Worm (Caenorhabditis elegans) whole organism, young adult: ENCODE data around the gene Y73B6BL.12.

Experiments
- B0336.3 ChIP-seq: fragments of 200-800 bp; sonication (Bioruptor generic); IDR thresholded peaks from 2 replicates; pipeline ENCODE4 v1.3.6; 2022; ENCODE audit warnings: missing genetic modification characterization, missing compliant biosample characterization
- C06A6.2 ChIP-seq: fragments of 200-800 bp; sonication (Bioruptor generic); conservative IDR thresholded peaks from 2 replicates; pipeline ENCODE4 v1.3.6; 2022; ENCODE audit warnings: missing genetic modification characterization, missing compliant biosample characterization
- D2030.7 ChIP-seq: fragments of 200-800 bp; sonication (Bioruptor generic); IDR thresholded peaks from 2 replicates; pipeline ENCODE4 v1.3.6; 2022; ENCODE audit warnings: missing genetic modification reagents, missing genetic modification characterization, missing compliant biosample characterization
- F33H1.4 ChIP-seq: fragments of 200-800 bp; sonication (Bioruptor generic); IDR thresholded peaks from 2 replicates; pipeline ENCODE4 v1.3.6; 2022; ENCODE audit warnings: missing genetic modification reagents, missing genetic modification characterization, missing compliant biosample characterization
- F37B4.10 ChIP-seq: fragments of 200-800 bp; sonication (Bioruptor generic); IDR thresholded peaks from 2 replicates; pipeline ENCODE4 v1.3.6; 2022; ENCODE audit warnings: missing genetic modification characterization, missing compliant biosample characterization
- F57A8.1 ChIP-seq: fragments of 200-800 bp; sonication (Bioruptor generic); optimal IDR thresholded peaks from 2 replicates; lab custom pipeline; 2018; ENCODE audit warnings: mild to moderate bottlenecking, missing genetic modification characterization, moderate library complexity, missing compliant biosample characterization
- F57C9.4 ChIP-seq: sonication (generic microtip); optimal IDR thresholded peaks from 2 replicates; lab custom pipeline; 2017; ENCODE audit warnings: mild to moderate bottlenecking, missing genetic modification characterization, missing compliant biosample characterization
- K11D2.4 ChIP-seq: fragments of 200-800 bp; sonication (Bioruptor generic); IDR thresholded peaks from 2 replicates; pipeline ENCODE4 v1.3.6; 2022; ENCODE audit warnings: missing genetic modification reagents, missing genetic modification characterization, missing compliant biosample characterization
- Y79H2A.3 ChIP-seq: fragments of 200-800 bp; sonication (Bioruptor generic); conservative IDR thresholded peaks from 2 replicates; pipeline ENCODE4 v1.3.6; 2022; ENCODE audit warnings: missing genetic modification reagents, missing genetic modification characterization, missing compliant biosample characterization
- ZK185.1 ChIP-seq: sonication (generic microtip); optimal IDR thresholded peaks from 2 replicates; lab custom pipeline; 2016; ENCODE audit warnings: mild to moderate bottlenecking, missing genetic modification characterization, missing compliant biosample characterization; ENCODE audit not compliant: poor library complexity, severe bottlenecking
- ccch-3 ChIP-seq: fragments of 200-800 bp; sonication (Bioruptor generic); optimal IDR thresholded peaks from 2 replicates; lab custom pipeline; 2018; ENCODE audit warnings: mild to moderate bottlenecking, missing genetic modification characterization, missing compliant biosample characterization
- cebp-2 ChIP-seq: fragments of 200-800 bp; sonication (Bioruptor generic); IDR thresholded peaks from 2 replicates; pipeline ENCODE4 v1.3.6; 2022; ENCODE audit warnings: missing genetic modification characterization, missing compliant biosample characterization
- ceh-58 ChIP-seq: fragments of 200-800 bp; sonication (Bioruptor generic); IDR thresholded peaks from 2 replicates; pipeline ENCODE4 v1.3.6; 2022; ENCODE audit warnings: missing genetic modification characterization, missing compliant biosample characterization
- ceh-79 ChIP-seq: sonication (generic microtip); optimal IDR thresholded peaks from 2 replicates; lab custom pipeline; 2017; ENCODE audit warnings: mild to moderate bottlenecking, missing genetic modification characterization, missing compliant biosample characterization
- chd-7 ChIP-seq: sonication (generic microtip); optimal IDR thresholded peaks from 2 replicates; lab custom pipeline; 2016; ENCODE audit warnings: mild to moderate bottlenecking, missing genetic modification characterization, moderate library complexity, missing compliant biosample characterization
- die-1 ChIP-seq: sonication (generic microtip); optimal IDR thresholded peaks from 2 replicates; lab custom pipeline; 2016; ENCODE audit warnings: missing genotype, mild to moderate bottlenecking, missing genetic modification characterization, missing compliant biosample characterization
- efl-1 ChIP-seq: fragments of 150-350 bp; optimal IDR thresholded peaks from 2 replicates; lab custom pipeline; 2014; ENCODE audit warnings: missing biosample characterization, missing genetic modification reagents, missing genetic modification characterization
- egl-18 ChIP-seq: fragments of 200-800 bp; sonication (Bioruptor generic); IDR thresholded peaks from 2 replicates; pipeline ENCODE4 v1.3.6; 2022; ENCODE audit warnings: missing genetic modification reagents, missing genetic modification characterization, missing compliant biosample characterization
- ets-4 ChIP-seq: fragments of 200-800 bp; sonication (Bioruptor generic); optimal IDR thresholded peaks from 2 replicates; lab custom pipeline; 2018; ENCODE audit warnings: mild to moderate bottlenecking, missing genetic modification characterization, missing compliant biosample characterization
- fkh-3 ChIP-seq: sonication (generic microtip); optimal IDR thresholded peaks from 2 replicates; lab custom pipeline; 2016; ENCODE audit warnings: mild to moderate bottlenecking, missing genetic modification characterization, missing compliant biosample characterization
- him-1 ChIP-seq: sonication (generic microtip); optimal IDR thresholded peaks from 2 replicates; lab custom pipeline; 2016; ENCODE audit warnings: missing genotype, missing genetic modification reagents, missing genetic modification characterization, missing compliant biosample characterization
- hlh-12 ChIP-seq: sonication (generic microtip); optimal IDR thresholded peaks from 2 replicates; lab custom pipeline; 2016; ENCODE audit warnings: missing genetic modification characterization, missing compliant biosample characterization
- hmg-1.2 ChIP-seq: fragments of 200-800 bp; sonication (Bioruptor generic); IDR thresholded peaks from 2 replicates; pipeline ENCODE4 v1.3.6; 2022; ENCODE audit warnings: missing genetic modification reagents, missing genetic modification characterization, missing compliant biosample characterization
- hrde-1 ChIP-seq: sonication (generic microtip); optimal IDR thresholded peaks from 2 replicates; lab custom pipeline; 2016; ENCODE audit warnings: missing genetic modification characterization, mild to moderate bottlenecking, missing compliant biosample characterization, moderate library complexity, missing genotype, missing genetic modification reagents, borderline replicate concordance
- hsf-1 ChIP-seq: fragments of 200-800 bp; sonication (Bioruptor generic); IDR thresholded peaks from 2 replicates; pipeline ENCODE4 v1.3.6; 2022; ENCODE audit warnings: missing genetic modification reagents, missing genetic modification characterization, missing compliant biosample characterization
- lag-1 ChIP-seq: fragments of 200-800 bp; sonication (Bioruptor generic); IDR thresholded peaks from 2 replicates; pipeline ENCODE4 v1.3.6; 2022; ENCODE audit warnings: missing genetic modification reagents, missing genetic modification characterization, missing compliant biosample characterization
- let-526 ChIP-seq: fragments of 200-800 bp; sonication (Bioruptor generic); IDR thresholded peaks from 2 replicates; pipeline ENCODE4 v1.3.6; 2022; ENCODE audit warnings: missing genetic modification reagents, missing genetic modification characterization, missing compliant biosample characterization
- lin-54 ChIP-seq: fragments of 200-800 bp; sonication (Bioruptor generic); optimal IDR thresholded peaks from 2 replicates; lab custom pipeline; 2018; ENCODE audit warnings: mild to moderate bottlenecking, missing genetic modification characterization, missing compliant biosample characterization
- lsl-1 ChIP-seq: fragments of 200-800 bp; sonication (Bioruptor generic); optimal IDR thresholded peaks from 2 replicates; lab custom pipeline; 2018; ENCODE audit warnings: mild to moderate bottlenecking, missing genetic modification characterization, moderate library complexity, missing compliant biosample characterization
- nfya-1 ChIP-seq: sonication (generic microtip); optimal IDR thresholded peaks from 2 replicates; lab custom pipeline; 2017; ENCODE audit warnings: antibody characterized with exemption, missing compliant biosample characterization, missing genetic modification characterization, borderline replicate concordance; ENCODE audit not compliant: insufficient read depth
- nfyb-1 ChIP-seq: fragments of 200-800 bp; sonication (Bioruptor generic); IDR thresholded peaks from 2 replicates; pipeline ENCODE4 v1.3.6; 2022; ENCODE audit warnings: missing genetic modification reagents, missing genetic modification characterization, missing compliant biosample characterization
- nhr-80 ChIP-seq: sonication (generic microtip); optimal IDR thresholded peaks from 2 replicates; lab custom pipeline; 2016; ENCODE audit warnings: missing genetic modification characterization, missing compliant biosample characterization
- nhr-90 ChIP-seq: sonication (generic microtip); optimal IDR thresholded peaks from 2 replicates; lab custom pipeline; 2016; ENCODE audit warnings: missing genotype, mild to moderate bottlenecking, missing genetic modification characterization, missing compliant biosample characterization
- rcor-1 ChIP-seq: fragments of 200-800 bp; sonication (Bioruptor generic); IDR thresholded peaks from 2 replicates; pipeline ENCODE4 v1.3.6; 2022; ENCODE audit warnings: missing genetic modification reagents, missing genetic modification characterization, missing compliant biosample characterization
- repo-1 ChIP-seq: sonication (generic microtip); optimal IDR thresholded peaks from 2 replicates; lab custom pipeline; 2017; ENCODE audit warnings: mild to moderate bottlenecking, missing genetic modification characterization, missing compliant biosample characterization
- sdz-38 ChIP-seq: sonication (generic microtip); optimal IDR thresholded peaks from 2 replicates; lab custom pipeline; 2016; ENCODE audit warnings: missing genotype, missing genetic modification characterization, missing compliant biosample characterization
- snpc-4 ChIP-seq, 5 experiments: fragments of 150-350 bp in 1 of 5; sonication (generic microtip) in 4 of 5; optimal IDR thresholded peaks; 2 replicates each; lab custom pipeline; 2014 to 2018; ENCODE audit warnings: missing genetic modification characterization in 5 of 5, missing biosample characterization in 3 of 5, antibody characterized with exemption in 2 of 5, mild to moderate bottlenecking in 2 of 5, missing compliant biosample characterization in 2 of 5, missing genotype in 2 of 5, moderate library complexity in 2 of 5, missing genetic modification reagents in 1 of 5
- unc-130 ChIP-seq: sonication (generic microtip); optimal IDR thresholded peaks from 2 replicates; lab custom pipeline; 2016; ENCODE audit warnings: missing genetic modification reagents, missing genetic modification characterization, missing compliant biosample characterization
- xnd-1 ChIP-seq: sonication (generic microtip); optimal IDR thresholded peaks from 2 replicates; lab custom pipeline; 2016; ENCODE audit warnings: missing genotype, missing genetic modification reagents, missing genetic modification characterization, missing compliant biosample characterization
- ztf-28 ChIP-seq: fragments of 200-800 bp; sonication (Bioruptor generic); IDR thresholded peaks from 2 replicates; pipeline ENCODE4 v1.3.6; 2022; ENCODE audit warnings: missing genetic modification reagents, missing genetic modification characterization, missing compliant biosample characterization
- ztf-3 ChIP-seq: fragments of 200-800 bp; sonication (Bioruptor generic); optimal IDR thresholded peaks from 2 replicates; lab custom pipeline; 2018; ENCODE audit warnings: mild to moderate bottlenecking, missing genetic modification characterization, missing compliant biosample characterization

Y73B6BL.12 gene

DNA sequence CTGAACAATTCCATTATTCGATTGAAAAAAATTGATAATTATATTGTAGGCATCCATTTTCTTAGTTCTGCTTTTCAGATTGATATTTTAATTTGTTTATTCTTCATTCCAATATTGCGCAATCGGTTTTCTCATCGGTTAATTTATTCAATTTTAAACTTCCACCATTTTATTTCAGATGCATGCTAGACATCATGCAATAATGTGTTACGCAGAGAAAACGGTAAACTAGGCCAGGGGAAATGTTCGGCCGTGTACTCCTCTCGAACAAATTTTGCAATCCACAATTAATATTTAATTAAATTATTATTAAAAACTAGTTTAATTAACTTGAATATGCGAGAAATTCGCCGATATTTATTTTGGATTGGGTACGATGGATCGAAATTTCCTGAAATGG is 4.4 kb upstream of the Y73B6BL.12 start, which contains the start of gene Y73B6BL.29 (continued):
- TF ChIP-seq lag-1 (GFP tag; lab: Robert Waterston, UW) = no peak
- TF ChIP-seq ztf-3 (GFP tag; lab: Kevin White, UChicago) = no peak
- TF ChIP-seq hmg-1.2 = peak; percentile 92
- TF ChIP-seq xnd-1 = no peak
- TF ChIP-seq ztf-28 (GFP tag; lab: Robert Waterston, UW) = 0 out of 2 replicates have a peak, but pooled peaks have one; percentile 71
- TF ChIP-seq efl-1 (GFP tag; lab: Kevin White, UChicago) = peak; percentile 74
- no peak for TF ChIP-seq C06A6.2 (GFP tag; lab: Robert Waterston, UW)
- no peak for TF ChIP-seq nhr-80 (tag; lab: Kevin White, UChicago)
- peak; percentile 58 for TF ChIP-seq ccch-3 (GFP tag; lab: Kevin White, UChicago)
- TF ChIP-seq ceh-79 = no peak
- TF ChIP-seq hsf-1 (GFP tag; lab: Robert Waterston, UW) = 0 out of 2 replicates have a peak, but pooled peaks have one; percentile 13
- TF ChIP-seq ZK185.1 = peak; percentile 97
- peak; percentile 74 for TF ChIP-seq snpc-4 (GFP tag; optimal IDR thresholded peaks at IDR 0.05; lab: Kevin White, UChicago)
- peak; percentile 54 to 87 (median 78) for TF ChIP-seq snpc-4 (tag; optimal IDR thresholded peaks at IDR 0.05; lab: Kevin White, UChicago)
- TF ChIP-seq hrde-1 (tag; lab: Kevin White, UChicago) = no peak
- TF ChIP-seq unc-130 (GFP tag; lab: Kevin White, UChicago) = peak; percentile 95
- no peak for TF ChIP-seq ets-4 (GFP tag; lab: Kevin White, UChicago)
- TF ChIP-seq cebp-2 = no peak
- no peak for TF ChIP-seq sdz-38 (tag; lab: Kevin White, UChicago)
- TF ChIP-seq F37B4.10 (GFP tag; lab: Robert Waterston, UW) = no peak
- peak; percentile 94 for TF ChIP-seq lin-54 (GFP tag; lab: Kevin White, UChicago)
- no peak for TF ChIP-seq F57A8.1
- TF ChIP-seq Y79H2A.3 (GFP tag; lab: Robert Waterston, UW) = no peak
- peak; percentile 55 for TF ChIP-seq lsl-1 (GFP tag; lab: Kevin White, UChicago)
- TF ChIP-seq K11D2.4 (GFP tag; lab: Robert Waterston, UW) = peak; percentile 55; the same call in 1 of the 2 replicates
- no peak for TF ChIP-seq die-1 (tag; lab: Kevin White, UChicago)
- no peak for TF ChIP-seq nfya-1 (tag; lab: Kevin White, UChicago)
- peak; percentile 56 for TF ChIP-seq chd-7 (tag; lab: Kevin White, UChicago)
- no peak for TF ChIP-seq ceh-58
- TF ChIP-seq fkh-3 (tag; lab: Kevin White, UChicago) = no peak
- TF ChIP-seq F33H1.4 = peak; percentile 77
- no peak for TF ChIP-seq let-526 (GFP tag; lab: Robert Waterston, UW)
- TF ChIP-seq nfyb-1 (GFP tag; lab: Robert Waterston, UW) = peak; percentile 63
- no peak for TF ChIP-seq nhr-90 (tag; lab: Kevin White, UChicago)
- peak; percentile 83 for TF ChIP-seq rcor-1 (GFP tag; lab: Robert Waterston, UW)
- TF ChIP-seq D2030.7 = peak; percentile 63; the same call in 1 of the 2 replicates
- TF ChIP-seq F57C9.4 (tag; lab: Kevin White, UChicago) = no peak
- TF ChIP-seq egl-18 = no peak
- TF ChIP-seq B0336.3 (GFP tag; lab: Robert Waterston, UW) = 0 out of 2 replicates have a peak, but pooled peaks have one; percentile 35
- TF ChIP-seq repo-1 (tag; lab: Kevin White, UChicago) = peak; percentile 35
- peak; percentile 45 for TF ChIP-seq him-1 (tag; lab: Kevin White, UChicago)
- TF ChIP-seq hlh-12 (tag; lab: Kevin White, UChicago) = no peak
